Fruit fly (Drosophila melanogaster): ENCODE results near the gene Yp3.
A peak's percentile ranks its signal among the peaks of the same experiment; 100 is the strongest.

Yp3 gene

DNA sequence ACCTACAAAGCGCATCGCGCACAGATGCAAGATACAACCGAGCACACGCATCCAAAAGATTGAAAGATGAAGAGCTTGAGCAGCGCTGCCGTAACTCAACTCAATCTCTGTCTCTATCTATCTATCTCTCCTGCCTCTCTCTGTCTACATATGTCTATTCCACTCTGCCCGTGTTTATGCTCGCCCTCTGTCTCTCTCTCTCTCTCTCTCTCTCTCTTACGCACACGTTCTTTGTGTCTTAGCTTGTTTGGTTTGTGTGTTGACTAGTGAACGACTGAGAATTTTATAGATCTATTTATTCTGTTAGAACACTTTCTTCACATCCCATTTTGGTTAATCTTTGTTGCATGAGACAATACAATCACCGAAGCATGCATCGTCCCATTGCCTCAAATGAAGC lies 46.2 kb downstream of the Yp3 start (continued):
- no peak for TF ChIP-seq CG18599 (GFP tag; optimal IDR thresholded peaks at IDR 0.05)
- TF ChIP-seq peb (GFP tag; IDR thresholded peaks at IDR 0.05), result no peak
- TF ChIP-seq az2 (GFP tag; optimal IDR thresholded peaks at IDR 0.05), result no peak
- no peak for TF ChIP-seq ara (GFP tag; IDR thresholded peaks at IDR 0.05)
- TF ChIP-seq zfh2 (GFP tag; optimal IDR thresholded peaks at IDR 0.05), result no peak
- no peak for TF ChIP-seq bab2 (GFP tag; optimal IDR thresholded peaks at IDR 0.05)
- TF ChIP-seq CG9797 (GFP tag; optimal IDR thresholded peaks at IDR 0.05), result no peak
- no peak for TF ChIP-seq Atf3 (GFP tag; optimal IDR thresholded peaks at IDR 0.05)
- no peak for TF ChIP-seq Neu2 (GFP tag; optimal IDR thresholded peaks at IDR 0.05; ENCODE audit: borderline replicate concordance)
- TF ChIP-seq CG15011 (GFP tag; optimal IDR thresholded peaks at IDR 0.05), result no peak
- no peak for TF ChIP-seq gro (GFP tag; optimal IDR thresholded peaks at IDR 0.05)
- no peak for TF ChIP-seq Ptx1 (GFP tag; IDR thresholded peaks at IDR 0.05)
- no peak for TF ChIP-seq H2.0 (GFP tag; IDR thresholded peaks at IDR 0.05)
- no peak for TF ChIP-seq wor (GFP tag; IDR thresholded peaks at IDR 0.05)
- TF ChIP-seq unc-4 (GFP tag; IDR thresholded peaks at IDR 0.05; ENCODE audit: partially characterized antibody), result no peak
- no peak for TF ChIP-seq CG31224 (GFP tag; IDR thresholded peaks at IDR 0.05)
- TF ChIP-seq CG10267 (tag; optimal IDR thresholded peaks at IDR 0.05), result no peak
- TF ChIP-seq CG10565 (GFP tag; optimal IDR thresholded peaks at IDR 0.05), result no peak
- TF ChIP-seq CG11456 (GFP tag; IDR thresholded peaks at IDR 0.05), result no peak
- peak; percentile 91 for TF ChIP-seq CG8478 (optimal IDR thresholded peaks at IDR 0.05)
- no peak for TF ChIP-seq CG2889 (GFP tag; IDR thresholded peaks at IDR 0.05)
- TF ChIP-seq lilli (GFP tag; optimal IDR thresholded peaks at IDR 0.05), result no peak
- no peak for TF ChIP-seq Six4 (GFP tag; optimal IDR thresholded peaks at IDR 0.05)
- no peak for TF ChIP-seq ken (GFP tag; IDR thresholded peaks at IDR 0.05)
- TF ChIP-seq Fer1 (GFP tag; optimal IDR thresholded peaks at IDR 0.05), result no peak
- peak; percentile 43; the same call in 1 of the 2 replicates for TF ChIP-seq sob (GFP tag; IDR thresholded peaks at IDR 0.05)
- no peak for TF ChIP-seq tin (GFP tag; optimal IDR thresholded peaks at IDR 0.05)
- TF ChIP-seq gcm (GFP tag; optimal IDR thresholded peaks at IDR 0.05), result no peak
- no peak for TF ChIP-seq ab (GFP tag; optimal IDR thresholded peaks at IDR 0.05)
- TF ChIP-seq CG4617 (GFP tag; optimal IDR thresholded peaks at IDR 0.05; ENCODE audit: borderline replicate concordance), result no peak
- no peak for TF ChIP-seq CG7556 (GFP tag; optimal IDR thresholded peaks at IDR 0.05)
- no peak for TF ChIP-seq CG9727 (GFP tag; optimal IDR thresholded peaks at IDR 0.05)
- TF ChIP-seq zen2 (GFP tag; IDR thresholded peaks at IDR 0.05; ENCODE audit: partially characterized antibody), result no peak
- no peak for TF ChIP-seq Ets65A (GFP tag)
- TF ChIP-seq Hmr (GFP tag; optimal IDR thresholded peaks at IDR 0.05), result no peak
- no peak for TF ChIP-seq Mad (GFP tag; optimal IDR thresholded peaks at IDR 0.05)
- peak; percentile 91 for TF ChIP-seq z (GFP tag; IDR thresholded peaks at IDR 0.05)
- no peak for TF ChIP-seq CG10654 (GFP tag; optimal IDR thresholded peaks at IDR 0.05)
- TF ChIP-seq Lhr (GFP tag; optimal IDR thresholded peaks at IDR 0.05), result no peak
- TF ChIP-seq CG12942 (GFP tag; optimal IDR thresholded peaks at IDR 0.05), result no peak
- TF ChIP-seq shn (GFP tag; optimal IDR thresholded peaks at IDR 0.05), result no peak
- TF ChIP-seq scrt (GFP tag; optimal IDR thresholded peaks at IDR 0.05), result no peak
- TF ChIP-seq CTCF (GFP tag; optimal IDR thresholded peaks at IDR 0.05), result no peak
- no peak for TF ChIP-seq CG42726 (GFP tag; IDR thresholded peaks at IDR 0.05; ENCODE audit: partially characterized antibody)
- no peak for TF ChIP-seq CG6254 (GFP tag; optimal IDR thresholded peaks at IDR 0.05)
- TF ChIP-seq lbe (GFP tag; optimal IDR thresholded peaks at IDR 0.05), result no peak
- no peak for TF ChIP-seq hth (optimal IDR thresholded peaks at IDR 0.05)
- TF ChIP-seq bigmax (GFP tag; optimal IDR thresholded peaks at IDR 0.05), result no peak
- TF ChIP-seq nerfin-1 (tag; optimal IDR thresholded peaks at IDR 0.05), result peak; percentile 18
- peak; percentile 13 for TF ChIP-seq CG1603 (tag; optimal IDR thresholded peaks at IDR 0.05)
- TF ChIP-seq cg (GFP tag; optimal IDR thresholded peaks at IDR 0.05), result peak; percentile 82
- TF ChIP-seq Dip3 (GFP tag; optimal IDR thresholded peaks at IDR 0.05), result no peak
- TF ChIP-seq TFAM (GFP tag; optimal IDR thresholded peaks at IDR 0.05), result no peak
- peak; percentile 28 for TF ChIP-seq grn (GFP tag; optimal IDR thresholded peaks at IDR 0.05)
